Fruit fly (Drosophila melanogaster): ENCODE data around the gene CG14218.

The CG14218 gene

DNA sequence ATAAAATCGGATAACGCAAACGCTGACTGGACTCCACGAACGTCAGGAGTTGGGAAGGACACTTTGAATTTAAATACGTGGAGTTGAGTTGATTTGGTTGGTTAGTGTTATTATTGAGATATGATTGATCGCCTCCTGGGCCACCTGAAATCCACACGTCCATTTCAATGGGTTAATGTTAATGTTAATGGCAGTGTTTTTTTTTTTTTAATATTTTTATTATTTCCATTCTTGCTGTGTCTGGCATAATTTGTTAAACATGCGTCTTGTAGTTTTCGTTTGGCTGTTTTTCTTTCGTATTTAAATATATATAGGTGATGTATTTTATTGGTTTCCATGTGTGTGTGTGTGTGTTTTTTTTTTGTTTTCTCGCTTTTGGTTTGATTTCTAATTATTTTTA, 50.1 kb downstream of the CG14218 start, which contains the start of gene CG12231:
TSS of gene CG12231 (minus strand) at position 101 of the 400 bp plus-strand sequence.
- TF ChIP-seq CG8159 (tag; optimal IDR thresholded peaks at IDR 0.05) (no peak), Snoo (tag; optimal IDR thresholded peaks at IDR 0.05) (no peak), CG9948 (tag; optimal IDR thresholded peaks at IDR 0.05) (no peak), gl (tag; optimal IDR thresholded peaks at IDR 0.05) (no peak), EcR (GFP tag; optimal IDR thresholded peaks at IDR 0.05) (no peak), CG4496 (GFP tag; IDR thresholded peaks at IDR 0.05) (no peak), Pif1B (GFP tag; optimal IDR thresholded peaks at IDR 0.05) (no peak), CG13204 (GFP tag; optimal IDR thresholded peaks at IDR 0.05) (no peak), fd96Ca (GFP tag; IDR thresholded peaks at IDR 0.05) (no peak), CG8301 (tag; optimal IDR thresholded peaks at IDR 0.05) (no peak)
